Fruit fly (Drosophila melanogaster) whole organism, prepupa: ENCODE measurements around the gene Ssk.

ENCODE experiments used
- CG11294 ChIP-seq: fragments of 200-800 bp; sonication (Bioruptor generic); IDR thresholded peaks from 2 replicates; pipeline ENCODE4 v1.3.6; 2022; ENCODE audit warnings: missing biosample characterization, missing genetic modification characterization
- CG11902 ChIP-seq: fragments of 200-800 bp; sonication (Bioruptor generic); optimal IDR thresholded peaks from 3 replicates; lab custom pipeline; 2016; ENCODE audit warnings: missing biosample characterization, missing genetic modification characterization
- CG32006 ChIP-seq: fragments of 200-800 bp; sonication (Bioruptor generic); optimal IDR thresholded peaks from 3 replicates; lab custom pipeline; 2017; ENCODE audit warnings: missing biosample characterization, mild to moderate bottlenecking, missing genetic modification characterization
- CG6276 ChIP-seq: fragments of 200-800 bp; sonication (Bioruptor generic); optimal IDR thresholded peaks from 2 replicates; lab custom pipeline; 2017; ENCODE audit warnings: missing biosample characterization, mild to moderate bottlenecking, missing genetic modification characterization
- CG9139 ChIP-seq: fragments of 200-800 bp; sonication (Bioruptor generic); optimal IDR thresholded peaks from 3 replicates; lab custom pipeline; 2017; ENCODE audit warnings: missing biosample characterization, mild to moderate bottlenecking, missing genetic modification characterization
- Eip75B ChIP-seq: fragments of 200-800 bp; sonication (Bioruptor generic); optimal IDR thresholded peaks from 3 replicates; lab custom pipeline; 2016; ENCODE audit warnings: missing biosample characterization, missing genetic modification characterization
- Ets21C ChIP-seq: fragments of 200-800 bp; sonication (Bioruptor generic); optimal IDR thresholded peaks from 3 replicates; lab custom pipeline; 2016; ENCODE audit warnings: missing biosample characterization, missing genetic modification characterization
- Ets96B ChIP-seq: fragments of 200-800 bp; optimal IDR thresholded peaks from 2 replicates; lab custom pipeline; 2019; ENCODE audit warnings: missing biosample characterization, mild to moderate bottlenecking, missing genetic modification characterization, moderate library complexity
- Hr39 ChIP-seq: fragments of 200-800 bp; sonication (Bioruptor generic); optimal IDR thresholded peaks from 2 replicates; lab custom pipeline; 2016; ENCODE audit warnings: missing biosample characterization, missing genetic modification characterization
- Lpt ChIP-seq: fragments of 200-800 bp; sonication (Bioruptor generic); optimal IDR thresholded peaks from 3 replicates; lab custom pipeline; 2016; ENCODE audit warnings: missing biosample characterization, missing genetic modification characterization
- Sox15 ChIP-seq: fragments of 200-800 bp; sonication (Bioruptor generic); optimal IDR thresholded peaks from 3 replicates; lab custom pipeline; 2016; ENCODE audit warnings: missing biosample characterization, missing genetic modification characterization
- dsx ChIP-seq: fragments of 200-800 bp; optimal IDR thresholded peaks from 3 replicates; lab custom pipeline; 2019; ENCODE audit warnings: missing biosample characterization, mild to moderate bottlenecking, missing genetic modification characterization, moderate library complexity; ENCODE audit not compliant: poor library complexity, severe bottlenecking
- topi ChIP-seq: fragments of 200-800 bp; sonication (Bioruptor generic); optimal IDR thresholded peaks from 3 replicates; lab custom pipeline; 2016; ENCODE audit warnings: missing biosample characterization, missing genetic modification characterization

DNA sequence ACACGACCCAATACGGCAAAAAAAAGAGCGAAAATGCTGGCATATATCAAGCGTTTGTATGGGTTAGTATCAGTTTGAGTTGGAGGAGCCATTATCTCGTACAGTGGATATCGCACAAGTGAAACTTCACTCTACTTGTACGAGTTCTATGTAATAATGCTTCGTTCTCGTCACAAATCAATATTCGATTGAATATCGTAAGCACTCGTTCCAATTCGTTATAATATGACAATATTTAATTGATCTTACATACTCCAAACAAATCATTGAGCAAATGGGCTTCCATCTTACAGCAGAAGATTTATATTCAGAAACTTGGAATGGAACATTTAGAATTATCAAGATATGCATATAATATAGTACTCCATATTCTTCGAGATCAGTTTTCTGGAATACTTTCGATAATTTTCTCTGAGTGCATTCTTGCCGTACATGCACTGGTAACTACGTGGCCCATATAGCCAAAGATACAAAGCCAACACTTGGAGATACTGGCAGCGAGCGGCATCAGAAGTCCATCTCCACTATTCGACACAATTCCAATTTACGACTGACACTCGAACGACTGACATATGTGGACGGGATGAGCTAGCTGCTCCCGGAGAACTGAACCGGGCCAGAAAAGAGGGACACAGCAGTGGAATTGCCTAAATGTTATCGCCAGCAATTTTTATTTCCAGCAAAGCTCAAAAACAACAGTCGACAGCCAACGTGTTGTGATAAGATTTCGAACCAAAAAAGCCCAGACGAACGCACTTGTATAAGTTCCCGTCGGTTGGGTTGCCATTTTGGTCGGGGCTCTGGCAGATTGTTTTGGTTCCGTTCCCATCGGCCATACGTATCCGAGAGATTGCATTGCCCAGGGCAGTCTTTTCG lies 4.8 kb downstream of the Ssk start:
- TF ChIP-seq topi (GFP tag; lab: Kevin White, UChicago) (peak; percentile 9), CG9139 (GFP tag; lab: Kevin White, UChicago) (no peak), Lpt (GFP tag; lab: Kevin White, UChicago) (peak; percentile 1), Ets96B (tag; lab: Kevin White, UChicago) (peak; percentile 5), Sox15 (GFP tag; lab: Kevin White, UChicago) (no peak), CG11294 (GFP tag; lab: Robert Waterston, UW) (no peak), dsx (no peak), CG6276 (GFP tag; lab: Kevin White, UChicago) (no peak), CG11902 (no peak), Hr39 (GFP tag; lab: Kevin White, UChicago) (peak; percentile 17), CG32006 (peak; percentile 27), Eip75B (GFP tag; lab: Kevin White, UChicago) (no peak), Ets21C (GFP tag; lab: Kevin White, UChicago) (no peak)
